Worm (Caenorhabditis elegans) whole organism, midembryonic: ENCODE data around the gene Y97E10AR.8.

Experiments
- T22C8.4 ChIP-seq: fragments of 200-800 bp; sonication (Bioruptor generic); IDR thresholded peaks from 2 replicates; pipeline ENCODE4 v1.3.6; 2022; ENCODE audit warnings: missing genetic modification characterization, missing compliant biosample characterization
- cog-1 ChIP-seq: sonication (generic microtip); optimal IDR thresholded peaks from 2 replicates; lab custom pipeline; 2016; ENCODE audit warnings: missing genetic modification characterization, missing compliant biosample characterization
- flt-1 ChIP-seq: fragments of 200-800 bp; sonication (Bioruptor generic); IDR thresholded peaks from 2 replicates; pipeline ENCODE4 v1.3.6; 2022; ENCODE audit warnings: missing genetic modification characterization, missing compliant biosample characterization
- klf-2 ChIP-seq: fragments of 200-800 bp; sonication (Bioruptor generic); conservative IDR thresholded peaks from 2 replicates; pipeline ENCODE4 v1.3.6; 2022; ENCODE audit warnings: missing genetic modification reagents, missing genetic modification characterization, missing compliant biosample characterization
- med-1 ChIP-seq: sonication (generic microtip); optimal IDR thresholded peaks from 2 replicates; lab custom pipeline; 2017; ENCODE audit warnings: missing genetic modification characterization, mild to moderate bottlenecking, missing compliant biosample characterization, antibody characterized with exemption, missing genetic modification reagents; ENCODE audit not compliant: insufficient read depth
- ref-1 ChIP-seq: fragments of 200-800 bp; sonication (Bioruptor generic); conservative IDR thresholded peaks from 2 replicates; pipeline ENCODE4 v1.3.6; 2022; ENCODE audit warnings: missing genetic modification reagents, missing genetic modification characterization, missing compliant biosample characterization
- tab-1 ChIP-seq: fragments of 200-800 bp; sonication (Bioruptor generic); IDR thresholded peaks from 2 replicates; pipeline ENCODE4 v1.3.6; 2022; ENCODE audit warnings: missing genetic modification characterization, missing compliant biosample characterization
- ztf-23 ChIP-seq: fragments of 200-800 bp; sonication (Bioruptor generic); IDR thresholded peaks from 2 replicates; pipeline ENCODE4 v1.3.6; 2022; ENCODE audit warnings: missing genetic modification reagents, missing genetic modification characterization, missing compliant biosample characterization
- ztf-29 ChIP-seq: fragments of 200-800 bp; sonication (Bioruptor generic); IDR thresholded peaks from 2 replicates; pipeline ENCODE4 v1.3.6; 2022; ENCODE audit warnings: missing genetic modification reagents, missing genetic modification characterization, missing compliant biosample characterization

The Y97E10AR.8 gene

DNA sequence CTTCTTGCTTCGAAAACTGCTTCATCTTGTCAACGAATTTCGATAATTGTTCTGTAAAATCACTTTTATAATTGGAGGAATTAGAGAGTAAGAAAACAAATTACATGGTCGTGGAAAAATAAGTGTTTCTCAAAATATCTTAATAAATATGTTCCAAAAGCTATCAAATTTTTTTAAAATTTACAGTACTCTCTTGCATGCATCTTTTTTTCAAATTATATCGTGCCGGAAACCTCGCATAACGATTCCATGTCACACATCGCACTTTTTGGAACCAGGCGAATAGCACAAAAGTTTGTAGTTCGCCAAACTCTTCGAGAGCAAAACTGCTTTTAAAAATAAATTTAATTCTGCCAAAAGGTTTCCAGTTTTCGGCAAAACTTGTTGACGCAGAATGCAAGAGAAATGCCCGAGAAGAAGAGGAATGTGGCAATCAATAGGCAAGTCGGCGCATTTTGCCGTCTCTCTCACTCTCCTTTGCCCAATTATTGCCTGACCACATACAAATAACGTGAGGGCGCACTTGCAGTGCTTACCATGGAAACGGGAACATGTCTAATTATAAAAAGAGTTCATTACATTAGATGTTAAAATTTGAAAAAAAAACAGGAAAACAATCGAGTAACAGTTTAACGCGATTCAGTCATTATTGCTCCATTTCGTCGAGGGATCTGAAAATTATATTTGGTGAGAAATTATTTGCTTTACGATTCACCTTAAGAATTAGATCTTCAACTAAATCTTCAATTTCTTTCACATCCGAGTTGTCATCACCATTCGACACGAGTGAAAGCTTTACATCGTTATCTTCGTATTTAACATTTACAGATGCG, 2.6 kb downstream of the Y97E10AR.8 start, which contains the start of gene Y97E10AR.3:
Y97E10AR.3 (minus strand) TSS at position 51 of the 833 bp plus-strand sequence.
- TF ChIP-seq klf-2 (no peak), tab-1 (GFP tag; lab: Robert Waterston, UW) (no peak), T22C8.4 (GFP tag; lab: Robert Waterston, UW) (no peak), flt-1 (no peak), cog-1 (no peak), ztf-29 (GFP tag; lab: Robert Waterston, UW) (no peak), ztf-23 (GFP tag; lab: Robert Waterston, UW) (no peak), med-1 (no peak), ref-1 (GFP tag; lab: Robert Waterston, UW) (no peak)

DNA sequence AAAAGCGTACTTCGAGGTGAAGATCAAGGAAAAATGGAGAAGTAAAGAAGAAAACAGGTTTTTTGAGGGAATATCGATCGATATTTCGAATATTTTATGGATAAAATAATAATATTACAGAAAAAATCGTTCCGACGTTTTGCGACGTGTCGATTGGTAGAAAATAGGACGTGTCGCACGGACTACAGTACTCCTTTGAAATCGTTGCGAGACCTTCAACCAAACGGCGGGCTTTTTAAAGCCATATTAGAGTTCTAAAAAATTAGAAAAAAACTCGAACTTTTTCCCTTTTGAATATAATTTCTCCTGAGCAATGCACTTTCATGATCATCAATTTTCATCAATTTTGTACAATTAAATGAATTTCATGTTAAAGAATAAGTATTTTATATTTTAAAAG, 5.0 kb downstream of the Y97E10AR.8 start, which contains the start of gene Y97E10AR.4:
Y97E10AR.4 (minus strand) TSS at position 131 of the 400 bp plus-strand sequence.
- TF ChIP-seq ref-1 (GFP tag; lab: Robert Waterston, UW) (no peak), cog-1 (no peak), tab-1 (GFP tag; lab: Robert Waterston, UW) (no peak), med-1 (no peak), ztf-23 (GFP tag; lab: Robert Waterston, UW) (no peak), klf-2 (no peak), ztf-29 (GFP tag; lab: Robert Waterston, UW) (no peak), flt-1 (no peak), T22C8.4 (GFP tag; lab: Robert Waterston, UW) (no peak)

DNA sequence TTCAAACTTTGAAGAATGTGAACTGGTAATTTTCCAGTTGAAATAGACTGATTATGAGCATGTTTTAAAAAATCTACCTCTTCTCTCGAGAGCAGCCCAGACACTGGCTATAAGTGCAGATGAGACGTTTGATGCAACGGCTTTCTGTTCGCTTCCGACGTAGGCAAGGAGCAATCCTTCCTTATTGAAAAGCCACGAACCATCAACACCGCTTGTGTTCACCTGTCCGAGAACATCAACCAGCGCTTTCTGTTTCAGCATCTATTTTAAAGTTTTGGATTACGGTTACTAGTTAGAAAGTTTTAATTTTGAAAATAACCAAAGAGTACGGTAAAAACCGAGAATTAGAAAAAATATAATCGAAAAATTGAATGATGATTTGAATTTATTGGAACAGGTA, 5.7 kb downstream of the Y97E10AR.8 start, which contains the start of gene lmtr-2:
lmtr-2 (minus strand) TSS at position 261 of the 400 bp plus-strand sequence.
- no peak for TF ChIP-seq klf-2
- TF ChIP-seq cog-1 = no peak
- no peak for TF ChIP-seq ref-1 (GFP tag; lab: Robert Waterston, UW)
- TF ChIP-seq ztf-23 (GFP tag; lab: Robert Waterston, UW) = no peak
- TF ChIP-seq T22C8.4 (GFP tag; lab: Robert Waterston, UW) = no peak
- TF ChIP-seq ztf-29 (GFP tag; lab: Robert Waterston, UW) = no peak
- TF ChIP-seq flt-1 = no peak
- no peak for TF ChIP-seq tab-1 (GFP tag; lab: Robert Waterston, UW)
- no peak for TF ChIP-seq med-1

DNA sequence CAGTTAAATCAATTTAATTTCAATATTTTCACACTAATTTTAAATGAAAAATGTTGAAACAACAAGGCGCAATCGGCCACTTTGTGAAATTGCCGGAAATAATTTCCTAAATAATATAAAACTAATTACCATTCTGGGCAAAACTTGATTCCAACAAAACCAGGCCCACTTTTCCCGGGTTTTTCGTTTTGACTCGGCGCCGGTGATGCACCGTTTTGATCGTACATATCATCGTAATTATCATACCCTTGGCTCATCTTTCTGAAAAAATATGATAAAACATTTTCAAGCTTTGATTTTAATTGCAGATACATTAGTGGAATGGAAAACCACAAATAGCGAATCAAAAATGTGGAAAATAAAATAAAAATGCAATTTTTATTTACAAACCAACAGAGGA, 6.9 kb downstream of the Y97E10AR.8 start, which contains the start of gene rpb-9:
rpb-9 (minus strand) TSS at position 314 of the 400 bp plus-strand sequence.
- TF ChIP-seq cog-1 (no peak), med-1 (no peak), T22C8.4 (GFP tag; lab: Robert Waterston, UW) (no peak), ref-1 (GFP tag; lab: Robert Waterston, UW) (no peak), flt-1 (no peak), ztf-29 (GFP tag; lab: Robert Waterston, UW) (no peak), klf-2 (no peak), tab-1 (GFP tag; lab: Robert Waterston, UW) (no peak), ztf-23 (GFP tag; lab: Robert Waterston, UW) (no peak)

DNA sequence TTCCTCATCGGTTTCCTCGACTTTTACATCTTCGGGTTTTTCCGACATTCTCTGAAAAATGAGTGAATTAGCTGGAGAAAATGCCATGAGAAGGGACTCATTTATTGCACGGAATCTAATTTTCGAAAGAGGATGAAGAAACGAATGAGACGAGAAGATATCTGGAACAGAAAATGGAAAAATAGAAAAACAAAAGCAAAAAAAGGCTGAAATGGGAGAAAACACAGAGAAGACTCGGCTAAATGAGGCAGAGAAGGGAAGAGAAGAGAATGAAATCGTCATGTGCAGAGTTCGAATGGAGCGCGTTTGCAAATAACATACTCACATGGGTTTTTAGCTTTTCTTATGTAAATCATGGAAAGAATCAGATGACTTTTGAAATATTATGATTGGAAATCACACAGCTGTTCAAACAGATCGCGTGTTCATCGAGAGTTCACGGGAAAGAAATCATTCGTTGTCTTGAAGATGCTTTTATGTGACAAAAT, 8.8 kb downstream of the Y97E10AR.8 start, which contains the start of gene Y97E10AR.6:
Y97E10AR.6 (minus strand) TSS at position 51 of the 488 bp plus-strand sequence.
- TF ChIP-seq ztf-29 (GFP tag; lab: Robert Waterston, UW) = no peak
- TF ChIP-seq flt-1 = no peak
- no peak for TF ChIP-seq cog-1
- no peak for TF ChIP-seq T22C8.4 (GFP tag; lab: Robert Waterston, UW)
- no peak for TF ChIP-seq tab-1 (GFP tag; lab: Robert Waterston, UW)
- no peak for TF ChIP-seq ztf-23 (GFP tag; lab: Robert Waterston, UW)
- no peak for TF ChIP-seq klf-2

DNA sequence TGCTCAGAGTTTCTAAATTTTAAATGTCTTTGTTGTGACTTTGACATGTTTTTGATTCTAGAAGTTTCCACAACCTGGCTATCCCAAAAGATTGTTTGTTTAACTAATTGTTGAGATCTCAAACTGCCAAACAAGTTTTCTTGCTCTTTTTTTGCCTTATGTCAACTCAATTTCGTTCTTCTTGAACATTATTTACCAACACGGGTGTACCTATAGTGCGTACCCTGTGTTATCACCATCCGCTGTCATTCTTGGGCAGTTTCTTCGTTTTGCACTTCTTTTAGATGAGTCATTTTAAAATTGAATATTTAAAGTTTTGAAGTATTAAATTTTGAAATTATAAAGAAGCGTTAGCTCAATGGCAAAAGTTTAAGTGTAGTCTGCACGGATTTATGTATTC, 11.8 kb downstream of the Y97E10AR.8 start, which contains the start of gene sptl-2:
sptl-2 (plus strand) TSS at position 280 of the 400 bp plus-strand sequence.
- TF ChIP-seq cog-1 (no peak), T22C8.4 (GFP tag; lab: Robert Waterston, UW) (no peak), tab-1 (GFP tag; lab: Robert Waterston, UW) (no peak), ztf-29 (GFP tag; lab: Robert Waterston, UW) (no peak), med-1 (no peak), klf-2 (no peak), ref-1 (GFP tag; lab: Robert Waterston, UW) (no peak), flt-1 (no peak), ztf-23 (GFP tag; lab: Robert Waterston, UW) (no peak)

DNA sequence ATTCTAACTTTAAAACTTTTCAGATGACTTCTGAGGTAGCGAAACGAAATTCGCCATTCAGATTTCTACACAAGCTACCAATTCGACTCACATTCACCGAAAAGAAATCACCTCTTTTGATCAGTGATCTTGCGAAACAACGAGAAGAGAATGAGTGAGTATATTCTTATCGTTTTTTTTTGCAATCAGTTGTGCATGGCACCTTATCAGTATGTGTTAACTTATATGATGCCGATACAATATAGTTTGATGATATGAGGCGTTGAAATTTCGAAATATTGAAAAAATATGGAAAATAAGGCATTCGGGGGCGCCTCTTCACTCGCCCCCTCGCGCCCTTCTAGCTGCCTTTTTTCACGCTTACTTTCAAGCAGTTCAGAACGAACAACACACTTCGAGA, 12.8 kb downstream of the Y97E10AR.8 start:
- TF ChIP-seq T22C8.4 (GFP tag; lab: Robert Waterston, UW) (no peak), cog-1 (no peak), flt-1 (no peak), ref-1 (GFP tag; lab: Robert Waterston, UW) (no peak), klf-2 (no peak), med-1 (no peak), tab-1 (GFP tag; lab: Robert Waterston, UW) (no peak), ztf-23 (GFP tag; lab: Robert Waterston, UW) (no peak), ztf-29 (GFP tag; lab: Robert Waterston, UW) (no peak)

DNA sequence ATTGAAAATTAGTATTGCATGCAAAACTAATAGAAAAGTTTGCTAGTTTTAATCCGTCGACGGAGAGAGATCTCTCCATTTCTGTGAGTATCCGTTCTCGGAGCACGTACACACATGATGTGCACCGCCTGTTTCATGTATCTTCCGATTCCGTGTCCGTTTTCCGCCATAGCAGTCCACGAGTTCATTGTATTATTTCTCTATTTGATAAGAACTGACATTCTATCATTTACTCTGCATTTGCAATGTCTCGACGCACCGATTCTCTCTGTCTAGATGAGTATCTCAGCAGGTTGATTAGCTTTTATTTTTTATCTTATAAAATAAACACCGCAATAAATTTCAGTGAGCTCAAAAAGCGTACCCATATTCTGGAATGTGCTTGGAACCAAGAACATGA, 13.8 kb downstream of the Y97E10AR.8 start:
- TF ChIP-seq cog-1 = no peak
- TF ChIP-seq ztf-23 (GFP tag; lab: Robert Waterston, UW) = no peak
- no peak for TF ChIP-seq ref-1 (GFP tag; lab: Robert Waterston, UW)
- TF ChIP-seq med-1 = no peak
- TF ChIP-seq T22C8.4 (GFP tag; lab: Robert Waterston, UW) = no peak
- no peak for TF ChIP-seq flt-1
- TF ChIP-seq tab-1 (GFP tag; lab: Robert Waterston, UW) = no peak
- no peak for TF ChIP-seq klf-2
- no peak for TF ChIP-seq ztf-29 (GFP tag; lab: Robert Waterston, UW)

DNA sequence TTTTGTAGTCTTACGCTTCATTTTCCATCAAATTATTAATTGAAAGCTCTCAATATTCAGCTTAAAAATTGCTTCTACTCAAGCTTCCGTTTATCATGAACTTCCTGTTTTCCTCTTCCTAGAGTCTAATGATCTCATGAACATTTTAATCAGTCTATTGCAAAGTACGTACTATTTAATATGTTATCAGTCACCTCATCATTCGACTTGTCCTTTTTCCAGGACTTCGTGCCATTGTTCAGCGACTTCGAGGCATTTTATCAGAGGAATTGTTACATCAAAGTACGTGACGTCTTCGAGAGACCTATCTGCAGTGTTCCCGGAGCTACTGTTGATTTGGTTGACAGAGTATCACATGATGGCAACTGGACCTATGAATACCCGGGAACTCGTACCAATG, 14.7 kb downstream of the Y97E10AR.8 start:
- TF ChIP-seq klf-2 = no peak
- TF ChIP-seq ref-1 (GFP tag; lab: Robert Waterston, UW) = no peak
- no peak for TF ChIP-seq med-1
- TF ChIP-seq ztf-29 (GFP tag; lab: Robert Waterston, UW) = no peak
- no peak for TF ChIP-seq T22C8.4 (GFP tag; lab: Robert Waterston, UW)
- no peak for TF ChIP-seq tab-1 (GFP tag; lab: Robert Waterston, UW)
- TF ChIP-seq flt-1 = no peak
- TF ChIP-seq cog-1 = no peak
